Worm (Caenorhabditis elegans) whole organism, late embryonic: ENCODE data around the gene srd-7.

Experiments
- ceh-30 ChIP-seq: fragments of 150-350 bp; optimal IDR thresholded peaks from 2 replicates; lab custom pipeline; 2014; ENCODE audit warnings: missing biosample characterization, missing genetic modification characterization
- dmd-4 ChIP-seq: sonication (generic microtip); optimal IDR thresholded peaks from 2 replicates; lab custom pipeline; 2016; ENCODE audit warnings: borderline replicate concordance, missing genetic modification characterization, missing compliant biosample characterization
- elt-2 ChIP-seq: sonication (generic microtip); optimal IDR thresholded peaks from 2 replicates; lab custom pipeline; 2016; ENCODE audit warnings: missing genetic modification reagents, missing genetic modification characterization, missing compliant biosample characterization
- nhr-11 ChIP-seq: fragments of 150-350 bp; optimal IDR thresholded peaks from 2 replicates; lab custom pipeline; 2014; ENCODE audit warnings: missing biosample characterization, missing genetic modification characterization
- ttx-3 ChIP-seq: sonication (generic microtip); optimal IDR thresholded peaks from 2 replicates; lab custom pipeline; 2016; ENCODE audit warnings: missing genetic modification reagents, missing genetic modification characterization, missing compliant biosample characterization

DNA sequence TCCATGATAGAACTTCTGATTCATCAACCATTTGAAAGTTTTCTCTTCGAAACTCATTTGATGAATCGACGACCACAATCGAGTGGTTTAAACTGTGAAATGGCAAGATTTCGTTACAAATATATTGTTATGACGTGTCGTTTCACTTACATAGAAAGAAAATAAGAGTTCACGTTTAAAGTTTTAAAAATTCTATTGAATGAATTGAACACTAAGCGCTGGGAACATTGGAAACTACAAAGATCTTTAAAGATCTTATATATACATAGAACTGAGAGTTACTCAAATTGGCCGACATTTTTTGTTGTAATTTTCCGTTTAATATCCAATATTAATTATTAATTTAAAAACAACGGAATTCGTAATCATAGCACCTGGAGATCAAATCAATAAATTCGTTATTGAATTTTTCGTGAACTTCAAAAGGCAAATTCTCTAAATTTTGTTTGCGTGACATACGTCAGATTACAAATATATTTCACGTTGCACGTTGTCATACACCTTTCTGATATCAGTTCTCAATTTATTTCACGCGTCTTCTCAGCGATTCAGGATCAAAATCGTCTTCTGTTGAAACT, 28.9 kb downstream of the srd-7 start, which contains the start of the genes T25B9.4 and T25B9.6:
- no peak for TF ChIP-seq ttx-3
- no peak for TF ChIP-seq nhr-11 (tag; lab: Kevin White, UChicago)
- no peak for TF ChIP-seq ceh-30 (tag; lab: Kevin White, UChicago)
- no peak for TF ChIP-seq elt-2
- no peak for TF ChIP-seq dmd-4
